Fruit fly (Drosophila melanogaster) whole organism, embryonic: ENCODE data around the gene CG12768.
A peak's percentile ranks its signal among the peaks of the same experiment; 100 is the strongest.

Experiments
- CG12104 ChIP-seq: fragments of 200-800 bp; sonication (Bioruptor generic); optimal IDR thresholded peaks from 3 replicates; lab custom pipeline; 2016; ENCODE audit warnings: missing biosample characterization, missing genetic modification characterization
- caup ChIP-seq: fragments of 200-800 bp; sonication (Bioruptor generic); optimal IDR thresholded peaks from 3 replicates; lab custom pipeline; 2017; ENCODE audit warnings: missing biosample characterization, mild to moderate bottlenecking, missing genetic modification characterization, moderate library complexity; ENCODE audit not compliant: severe bottlenecking
- inv ChIP-seq: fragments of 200-800 bp; sonication (Bioruptor generic); IDR thresholded peaks from 2 replicates; pipeline ENCODE4 v1.3.6; 2022; ENCODE audit warnings: missing biosample characterization, missing genetic modification characterization; ENCODE audit not compliant: partially characterized antibody

- peak; percentile 41; the same call in 1 of the 2 replicates for TF ChIP-seq inv (GFP tag; lab: Robert Waterston, UW)
- TF ChIP-seq CG12104 (GFP tag; lab: Kevin White, UChicago): no peak
- TF ChIP-seq caup (GFP tag; lab: Kevin White, UChicago): peak; percentile 63
Observed at dm6 chr3L:22868070-22868469, 42.2 kb upstream of the CG12768 start, which contains the start of gene EMC4.
